Worm (Caenorhabditis elegans) whole organism, L4 larva: Measurements from ENCODE around the gene K01D12.8.

ENCODE experiments used
- T20F7.1 ChIP-seq: fragments of 200-800 bp; sonication (Bioruptor generic); optimal IDR thresholded peaks from 2 replicates; lab custom pipeline; 2018; ENCODE audit warnings: mild to moderate bottlenecking, missing genetic modification characterization, missing compliant biosample characterization
- mep-1 ChIP-seq: fragments of 150-350 bp; sonication (generic microtip); optimal IDR thresholded peaks from 3 replicates; lab custom pipeline; 2014; ENCODE audit warnings: missing biosample characterization, missing genetic modification characterization
- saeg-2 ChIP-seq: fragments of 200-800 bp; sonication (Bioruptor generic); IDR thresholded peaks from 2 replicates; pipeline ENCODE4 v1.3.6; 2022; ENCODE audit warnings: missing genetic modification reagents, missing genetic modification characterization, missing compliant biosample characterization

The K01D12.8 gene

DNA sequence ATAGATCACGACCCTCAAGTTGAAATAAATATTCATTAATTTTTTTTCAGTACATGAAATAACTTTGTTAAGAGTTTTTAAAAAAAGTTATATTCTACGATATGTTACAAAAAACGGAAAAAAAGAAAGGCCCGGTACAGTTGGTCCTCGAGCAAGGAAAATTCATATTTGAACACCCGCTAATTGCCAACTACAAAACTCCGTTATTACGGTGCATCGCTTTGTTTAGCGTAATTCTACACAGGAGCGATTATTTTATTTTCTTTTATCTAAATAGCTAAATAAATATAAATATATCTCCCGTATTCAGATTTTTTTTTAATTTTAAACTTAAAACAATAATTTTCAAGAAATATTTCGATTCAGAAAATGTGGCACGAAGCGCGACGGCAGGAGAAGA is 48.0 kb downstream of the K01D12.8 start, which contains the start of gene F28C1.1 (continued):
- TF ChIP-seq T20F7.1 (GFP tag; lab: Kevin White, UChicago) (peak; percentile 93), mep-1 (tag; lab: Kevin White, UChicago) (no peak), saeg-2 (GFP tag; lab: Robert Waterston, UW) (no peak)
